Fruit fly (Drosophila melanogaster) whole organism, prepupa: Measurements from ENCODE around the gene Pcyt2.
A peak's percentile ranks its signal among the peaks of the same experiment; 100 is the strongest.

ENCODE experiments used
- Blimp-1 ChIP-seq: fragments of 200-800 bp; sonication (Bioruptor generic); optimal IDR thresholded peaks from 3 replicates; lab custom pipeline; 2017; ENCODE audit warnings: missing biosample characterization, missing genetic modification characterization, mild to moderate bottlenecking, moderate library complexity, missing genetic modification reagents
- CG10631 ChIP-seq: fragments of 200-800 bp; sonication (Bioruptor generic); optimal IDR thresholded peaks from 2 replicates; lab custom pipeline; 2016; ENCODE audit warnings: missing biosample characterization, missing genetic modification characterization
- CG11294 ChIP-seq: fragments of 200-800 bp; sonication (Bioruptor generic); IDR thresholded peaks from 2 replicates; pipeline ENCODE4 v1.3.6; 2022; ENCODE audit warnings: missing biosample characterization, missing genetic modification characterization
- CG11902 ChIP-seq: fragments of 200-800 bp; sonication (Bioruptor generic); optimal IDR thresholded peaks from 3 replicates; lab custom pipeline; 2016; ENCODE audit warnings: missing biosample characterization, missing genetic modification characterization
- CG15336 ChIP-seq: fragments of 200-800 bp; sonication (Bioruptor generic); IDR thresholded peaks from 2 replicates; pipeline ENCODE4 v1.3.6; 2022; ENCODE audit warnings: missing biosample characterization, missing genetic modification characterization
- CG16779 ChIP-seq: fragments of 200-800 bp; sonication (Bioruptor generic); optimal IDR thresholded peaks from 3 replicates; lab custom pipeline; 2017; ENCODE audit warnings: missing biosample characterization, mild to moderate bottlenecking, missing genetic modification characterization
- CG3032 ChIP-seq: fragments of 200-800 bp; optimal IDR thresholded peaks from 2 replicates; lab custom pipeline; 2019; ENCODE audit warnings: missing biosample characterization, mild to moderate bottlenecking, missing genetic modification characterization, moderate library complexity
- CG31627 ChIP-seq: fragments of 200-800 bp; sonication (Bioruptor generic); optimal IDR thresholded peaks from 3 replicates; lab custom pipeline; 2016; ENCODE audit warnings: missing biosample characterization, missing genetic modification characterization
- CG34406 ChIP-seq: fragments of 200-800 bp; sonication (Bioruptor generic); optimal IDR thresholded peaks from 3 replicates; lab custom pipeline; 2016; ENCODE audit warnings: missing biosample characterization, missing genetic modification characterization
- CG6276 ChIP-seq: fragments of 200-800 bp; sonication (Bioruptor generic); optimal IDR thresholded peaks from 2 replicates; lab custom pipeline; 2017; ENCODE audit warnings: missing biosample characterization, mild to moderate bottlenecking, missing genetic modification characterization
- CG6792 ChIP-seq: fragments of 200-800 bp; sonication (Bioruptor generic); optimal IDR thresholded peaks from 3 replicates; lab custom pipeline; 2016; ENCODE audit warnings: missing biosample characterization, missing genetic modification characterization
- CG6808 ChIP-seq: fragments of 200-800 bp; sonication (Bioruptor generic); optimal IDR thresholded peaks from 3 replicates; lab custom pipeline; 2017; ENCODE audit warnings: missing biosample characterization, missing genetic modification characterization, mild to moderate bottlenecking, moderate library complexity, missing genetic modification reagents
- CG6854 ChIP-seq: fragments of 200-800 bp; sonication (Bioruptor generic); optimal IDR thresholded peaks from 2 replicates; lab custom pipeline; 2017; ENCODE audit warnings: missing biosample characterization, mild to moderate bottlenecking, missing genetic modification characterization
- CG7368 ChIP-seq: fragments of 200-800 bp; sonication (Bioruptor generic); optimal IDR thresholded peaks from 3 replicates; lab custom pipeline; 2016; ENCODE audit warnings: missing biosample characterization, missing genetic modification characterization
- CG8119 ChIP-seq: fragments of 200-800 bp; sonication (Bioruptor generic); IDR thresholded peaks from 3 replicates; pipeline ENCODE4 v1.3.6; 2022; ENCODE audit warnings: missing biosample characterization, missing genetic modification characterization
- CG8319 ChIP-seq: fragments of 200-800 bp; sonication (Bioruptor generic); optimal IDR thresholded peaks from 3 replicates; lab custom pipeline; 2016; ENCODE audit warnings: missing biosample characterization, missing genetic modification characterization
- CG9139 ChIP-seq: fragments of 200-800 bp; sonication (Bioruptor generic); optimal IDR thresholded peaks from 3 replicates; lab custom pipeline; 2017; ENCODE audit warnings: missing biosample characterization, mild to moderate bottlenecking, missing genetic modification characterization
- Eip75B ChIP-seq: fragments of 200-800 bp; sonication (Bioruptor generic); optimal IDR thresholded peaks from 3 replicates; lab custom pipeline; 2016; ENCODE audit warnings: missing biosample characterization, missing genetic modification characterization
- Eip78C ChIP-seq: fragments of 200-800 bp; sonication (Bioruptor generic); peaks from one replicate; lab custom pipeline; 2016; ENCODE audit warnings: missing biosample characterization, missing genetic modification characterization
- Eip93F ChIP-seq: fragments of 200-800 bp; sonication (Bioruptor generic); optimal IDR thresholded peaks from 2 replicates; lab custom pipeline; 2016; ENCODE audit warnings: missing biosample characterization, mild to moderate bottlenecking, missing genetic modification characterization
- Ets21C ChIP-seq: fragments of 200-800 bp; sonication (Bioruptor generic); optimal IDR thresholded peaks from 3 replicates; lab custom pipeline; 2016; ENCODE audit warnings: missing biosample characterization, missing genetic modification characterization
- Gug ChIP-seq: fragments of 200-800 bp; sonication (Bioruptor generic); IDR thresholded peaks from 2 replicates; pipeline ENCODE4 v1.3.6; 2022; ENCODE audit warnings: missing biosample characterization, missing genetic modification characterization
- Hr39 ChIP-seq: fragments of 200-800 bp; sonication (Bioruptor generic); optimal IDR thresholded peaks from 2 replicates; lab custom pipeline; 2016; ENCODE audit warnings: missing biosample characterization, missing genetic modification characterization
- Lpt ChIP-seq: fragments of 200-800 bp; sonication (Bioruptor generic); optimal IDR thresholded peaks from 3 replicates; lab custom pipeline; 2016; ENCODE audit warnings: missing biosample characterization, missing genetic modification characterization
- Sox102F ChIP-seq: fragments of 200-800 bp; sonication (Bioruptor generic); optimal IDR thresholded peaks from 2 replicates; lab custom pipeline; 2016; ENCODE audit warnings: missing biosample characterization, mild to moderate bottlenecking, missing genetic modification characterization
- Sox14 ChIP-seq: fragments of 200-800 bp; sonication (Bioruptor generic); optimal IDR thresholded peaks from 3 replicates; lab custom pipeline; 2016; ENCODE audit warnings: missing biosample characterization, missing genetic modification characterization
- achi ChIP-seq: fragments of 200-800 bp; sonication (Bioruptor generic); optimal IDR thresholded peaks from 3 replicates; lab custom pipeline; 2016; ENCODE audit warnings: missing biosample characterization, missing genetic modification characterization
- dac ChIP-seq: fragments of 200-800 bp; sonication (Bioruptor generic); optimal IDR thresholded peaks from 2 replicates; lab custom pipeline; 2017; ENCODE audit warnings: missing biosample characterization, mild to moderate bottlenecking, missing genetic modification characterization
- esn ChIP-seq: fragments of 200-800 bp; sonication (Bioruptor generic); optimal IDR thresholded peaks from 2 replicates; lab custom pipeline; 2016; ENCODE audit warnings: missing biosample characterization, mild to moderate bottlenecking, missing genetic modification characterization, moderate library complexity
- fd59A ChIP-seq: fragments of 200-800 bp; sonication (Bioruptor generic); optimal IDR thresholded peaks from 2 replicates; lab custom pipeline; 2017; ENCODE audit warnings: missing biosample characterization, mild to moderate bottlenecking, missing genetic modification characterization, missing genetic modification reagents
- fd85E ChIP-seq: fragments of 200-800 bp; sonication (Bioruptor generic); optimal IDR thresholded peaks from 3 replicates; lab custom pipeline; 2016; ENCODE audit warnings: missing biosample characterization, missing genetic modification characterization
- net ChIP-seq: fragments of 200-800 bp; sonication (Bioruptor generic); optimal IDR thresholded peaks from 3 replicates; lab custom pipeline; 2016; ENCODE audit warnings: missing biosample characterization, missing genetic modification characterization
- pdm3 ChIP-seq: fragments of 200-800 bp; sonication (Bioruptor generic); optimal IDR thresholded peaks from 3 replicates; lab custom pipeline; 2016; ENCODE audit warnings: missing biosample characterization, missing genetic modification characterization
- svp ChIP-seq: fragments of 200-800 bp; sonication (Bioruptor generic); peaks from one replicate; lab custom pipeline; 2016; ENCODE audit warnings: missing biosample characterization, missing genetic modification characterization
- vri ChIP-seq: fragments of 200-800 bp; sonication (Bioruptor generic); optimal IDR thresholded peaks from 3 replicates; lab custom pipeline; 2016; ENCODE audit warnings: missing biosample characterization, mild to moderate bottlenecking, missing genetic modification characterization

Pcyt2 gene

DNA sequence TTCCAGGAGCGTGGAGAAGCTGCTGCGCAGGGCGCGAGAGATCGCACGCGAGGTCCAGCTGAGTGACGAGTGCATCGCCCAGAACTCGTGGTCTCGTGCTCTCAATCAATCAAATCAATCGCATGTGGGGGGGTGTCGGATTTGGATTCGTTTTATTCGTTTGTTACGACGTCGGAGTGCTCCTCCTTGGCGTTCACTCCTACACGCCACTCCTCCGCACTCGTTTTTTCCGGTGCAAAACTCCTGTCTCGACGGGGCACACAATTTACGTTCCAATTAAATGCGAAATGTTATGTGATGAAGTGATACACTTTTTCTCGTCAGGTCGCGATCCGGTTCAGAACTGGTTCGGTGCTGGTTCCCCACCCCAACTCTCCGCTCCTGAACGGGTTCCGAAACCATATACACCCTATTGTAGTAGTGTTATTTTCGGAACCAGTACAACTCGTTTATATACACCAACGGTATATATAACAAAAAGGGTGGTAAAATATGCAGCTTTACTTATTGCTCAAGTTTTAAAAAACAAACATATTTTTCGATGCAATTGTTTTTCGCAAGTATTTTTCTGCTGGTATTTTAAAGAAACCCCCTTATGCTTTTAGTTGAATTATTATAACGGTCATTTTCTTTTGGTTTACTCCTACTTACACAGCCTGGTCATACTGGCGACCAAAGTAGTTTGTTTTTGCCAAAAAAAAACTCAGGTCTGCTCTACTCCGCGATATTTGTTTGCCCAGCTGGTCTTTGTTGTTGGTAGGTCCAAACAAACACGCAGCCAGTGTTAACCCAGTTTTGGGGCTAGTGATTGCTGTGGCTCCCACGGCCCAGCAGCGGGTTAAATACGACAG, 16.6 kb upstream of the Pcyt2 start, which contains the start of the genes CG12091 and pns (continued):
- TF ChIP-seq CG9139 (GFP tag; lab: Kevin White, UChicago) = no peak
- TF ChIP-seq Eip75B (GFP tag; lab: Kevin White, UChicago) = peak; percentile 66
- TF ChIP-seq CG8319 = no peak
- no peak for TF ChIP-seq Hr39 (GFP tag; lab: Kevin White, UChicago)
- TF ChIP-seq Gug (GFP tag; lab: Robert Waterston, UW) = 0 out of 2 replicates have a peak, but pooled peaks have one; percentile 13
- peak; percentile 33 for TF ChIP-seq CG6792 (GFP tag; lab: Kevin White, UChicago)
- TF ChIP-seq CG11294 (GFP tag; lab: Robert Waterston, UW) = no peak
- TF ChIP-seq pdm3 (GFP tag; lab: Kevin White, UChicago) = no peak
- peak; percentile 54 for TF ChIP-seq CG15336
- TF ChIP-seq dac (GFP tag; lab: Kevin White, UChicago) = no peak
- TF ChIP-seq, all 60 proteins: peak for 27

DNA sequence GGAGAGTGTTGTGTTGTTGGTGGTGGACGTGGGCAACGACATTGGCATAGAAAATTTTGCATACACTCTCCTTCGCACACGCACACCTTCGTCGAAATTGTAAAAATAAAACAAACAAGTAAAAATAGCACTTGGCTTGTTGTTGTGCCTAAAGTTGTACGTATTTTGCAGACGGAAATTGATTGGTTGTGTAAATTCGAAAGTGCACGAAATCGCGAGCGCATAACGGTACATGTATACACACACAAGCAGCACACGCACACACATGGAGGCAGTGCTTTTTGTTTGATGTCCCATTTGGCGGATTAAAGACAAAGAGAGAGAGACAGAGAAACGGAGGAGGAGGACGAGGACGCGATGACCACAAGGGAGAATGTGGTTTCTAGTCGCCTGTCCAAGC, 15.9 kb upstream of the Pcyt2 start:
- TF ChIP-seq vri (GFP tag; lab: Kevin White, UChicago) (no peak), CG16779 (tag; lab: Kevin White, UChicago) (peak; percentile 33), achi (no peak), Eip93F (GFP tag; lab: Kevin White, UChicago) (no peak)

DNA sequence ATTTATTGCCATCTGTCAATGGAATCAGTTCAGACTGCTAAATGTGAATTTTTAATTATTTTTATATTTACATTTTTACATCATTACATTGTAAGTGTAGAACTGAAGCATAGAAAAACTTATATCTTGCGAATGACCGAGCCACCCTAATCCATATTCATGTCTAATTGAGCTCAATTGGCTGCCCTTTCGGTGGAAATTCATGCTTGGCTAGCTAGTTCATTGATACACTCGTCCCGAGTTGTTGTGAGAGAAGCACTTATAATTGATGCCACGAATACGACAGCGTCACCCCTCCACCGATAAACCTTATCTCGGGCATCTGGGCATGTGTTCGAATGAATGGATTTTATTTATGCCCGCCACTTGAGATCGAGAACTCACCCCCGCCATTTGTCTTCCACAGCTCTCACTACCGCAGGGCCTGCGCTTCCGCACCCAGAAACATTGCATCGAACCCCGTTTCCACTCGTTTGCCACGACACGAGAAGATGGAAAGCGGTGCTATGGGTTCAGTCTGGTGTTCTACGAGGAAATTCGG, 14.9 kb upstream of the Pcyt2 start:
- TF ChIP-seq Ets21C (no peak), CG10631 (GFP tag; lab: Kevin White, UChicago) (no peak), Eip78C (GFP tag; lab: Kevin White, UChicago) (peak; percentile 3), net (no peak), svp (peak; percentile 84), achi (no peak)

DNA sequence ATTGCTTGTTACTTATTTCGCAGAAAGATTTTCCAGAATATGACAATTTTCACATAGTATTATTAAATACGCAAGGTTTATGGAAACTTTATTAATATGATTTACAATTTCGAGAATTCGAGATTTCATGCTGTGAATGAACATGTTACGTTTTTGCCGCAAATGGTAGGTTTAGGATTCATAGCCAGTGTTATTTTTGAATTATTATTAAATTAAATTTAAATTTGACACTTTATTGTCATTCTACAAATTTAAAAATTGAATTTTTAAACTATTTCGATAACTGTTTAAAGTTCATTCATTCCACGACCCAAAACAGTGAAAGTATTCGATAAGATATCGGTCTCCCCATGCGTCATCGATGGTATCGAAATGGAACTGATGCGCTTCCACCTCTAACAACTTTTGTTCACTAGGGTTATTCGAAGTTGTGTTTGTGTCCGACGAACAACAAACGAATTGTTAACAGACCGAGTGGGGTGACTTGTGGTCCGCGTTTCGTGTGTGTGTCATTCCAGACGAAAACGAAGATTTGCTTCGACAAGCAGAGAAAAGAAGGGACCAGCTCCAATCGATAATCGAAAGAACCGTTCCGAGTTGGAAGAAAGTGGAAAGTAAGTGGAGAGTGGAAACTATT, 7.5 kb upstream of the Pcyt2 start, which contains the start of the genes CG32313 and Pcyt1:
TSS of gene CG32313 (minus strand) at position 51 of the 637 bp plus-strand sequence.
TSS of gene Pcyt1 (plus strand) at position 400 of the 637 bp plus-strand sequence.
- TF ChIP-seq esn (GFP tag; lab: Kevin White, UChicago) (peak; percentile 24), CG34406 (GFP tag; lab: Kevin White, UChicago) (no peak), Sox14 (peak; percentile 28), CG15336 (no peak), fd85E (GFP tag; lab: Kevin White, UChicago) (no peak), Blimp-1 (no peak), CG3032 (tag; lab: Kevin White, UChicago) (no peak), Eip78C (GFP tag; lab: Kevin White, UChicago) (peak; percentile 67), CG31627 (GFP tag; lab: Kevin White, UChicago) (no peak), CG8119 (no peak), CG7368 (no peak), svp (peak; percentile 79), CG16779 (tag; lab: Kevin White, UChicago) (no peak), fd59A (GFP tag; lab: Kevin White, UChicago) (no peak), Sox102F (GFP tag; lab: Kevin White, UChicago) (peak; percentile 15), Eip93F (GFP tag; lab: Kevin White, UChicago) (peak; percentile 31), CG6854 (GFP tag; lab: Kevin White, UChicago) (peak; percentile 46), CG6276 (GFP tag; lab: Kevin White, UChicago) (no peak), CG6808 (no peak), CG11902 (GFP tag; lab: Kevin White, UChicago) (no peak), Lpt (GFP tag; lab: Kevin White, UChicago) (no peak)
